Worm (Caenorhabditis elegans) whole organism, early embryonic: ENCODE results near the gene aps-2.
A peak's percentile ranks its signal among the peaks of the same experiment; 100 is the strongest.

Experiments used
- B0310.2 ChIP-seq: sonication (generic microtip); optimal IDR thresholded peaks from 2 replicates; lab custom pipeline; 2016; ENCODE audit warnings: mild to moderate bottlenecking, missing genetic modification characterization, missing compliant biosample characterization
- F13C5.2 ChIP-seq: sonication (generic microtip); optimal IDR thresholded peaks from 2 replicates; lab custom pipeline; 2017; ENCODE audit warnings: mild to moderate bottlenecking, missing genetic modification characterization, inconsistent platforms, missing compliant biosample characterization
- aly-1 ChIP-seq: sonication (generic microtip); optimal IDR thresholded peaks from 2 replicates; lab custom pipeline; 2016; ENCODE audit warnings: missing genetic modification characterization, missing compliant biosample characterization
- ama-1 ChIP-seq: fragments of 150-350 bp; optimal IDR thresholded peaks from 2 replicates; lab custom pipeline; 2014
- ceh-13 ChIP-seq: fragments of 200-800 bp; sonication (Bioruptor generic); optimal IDR thresholded peaks from 2 replicates; lab custom pipeline; 2018; ENCODE audit warnings: mild to moderate bottlenecking, missing genetic modification characterization, missing compliant biosample characterization
- ceh-36 ChIP-seq: sonication (generic microtip); optimal IDR thresholded peaks from 2 replicates; lab custom pipeline; 2016; ENCODE audit warnings: missing genetic modification characterization, inconsistent platforms, missing compliant biosample characterization
- ets-7 ChIP-seq: sonication (generic microtip); optimal IDR thresholded peaks from 2 replicates; lab custom pipeline; 2016; ENCODE audit warnings: missing genotype, missing genetic modification characterization, missing compliant biosample characterization
- flt-1 ChIP-seq: fragments of 200-800 bp; sonication (Bioruptor generic); IDR thresholded peaks from 2 replicates; pipeline ENCODE4 v1.3.6; 2022; ENCODE audit warnings: missing genetic modification characterization, missing compliant biosample characterization
- hmbx-1 ChIP-seq: sonication (generic microtip); optimal IDR thresholded peaks from 2 replicates; lab custom pipeline; 2016; ENCODE audit warnings: mild to moderate bottlenecking, missing genetic modification characterization, missing compliant biosample characterization
- hmg-4 ChIP-seq: fragments of 200-800 bp; sonication (Bioruptor generic); optimal IDR thresholded peaks from 2 replicates; lab custom pipeline; 2018; ENCODE audit warnings: mild to moderate bottlenecking, missing genetic modification characterization, missing compliant biosample characterization
- hnd-1 ChIP-seq: sonication (generic microtip); optimal IDR thresholded peaks from 2 replicates; lab custom pipeline; 2016; ENCODE audit warnings: missing genetic modification characterization, missing compliant biosample characterization
- pes-1 ChIP-seq: fragments of 200-800 bp; sonication (Bioruptor generic); IDR thresholded peaks from 2 replicates; pipeline ENCODE4 v1.3.6; 2022; ENCODE audit warnings: missing genetic modification reagents, missing genetic modification characterization, missing compliant biosample characterization
- scrt-1 ChIP-seq: fragments of 200-800 bp; sonication (Bioruptor generic); IDR thresholded peaks from 2 replicates; pipeline ENCODE4 v1.3.6; 2022; ENCODE audit warnings: missing genetic modification characterization, missing compliant biosample characterization
- sea-1 ChIP-seq: fragments of 200-800 bp; sonication (Bioruptor generic); conservative IDR thresholded peaks from 2 replicates; pipeline ENCODE4 v1.3.6; 2022; ENCODE audit warnings: missing genetic modification characterization, missing compliant biosample characterization
- tbx-11 ChIP-seq: fragments of 200-800 bp; sonication (Bioruptor generic); IDR thresholded peaks from 2 replicates; pipeline ENCODE4 v1.3.6; 2022; ENCODE audit warnings: missing genetic modification characterization, missing compliant biosample characterization
- tbx-37 ChIP-seq: fragments of 200-800 bp; sonication (Bioruptor generic); conservative IDR thresholded peaks from 2 replicates; pipeline ENCODE4 v1.3.6; 2022; ENCODE audit warnings: missing genetic modification reagents, missing genetic modification characterization, missing compliant biosample characterization
- tra-4 ChIP-seq: sonication (generic microtip); optimal IDR thresholded peaks from 2 replicates; lab custom pipeline; 2017; ENCODE audit warnings: missing genetic modification characterization, missing compliant biosample characterization

aps-2 gene

ce11 chrX:4448283-4448682 is 9.8 kb upstream of the aps-2 start, which contains the start of gene mltn-13:
mltn-13 (minus strand) TSS chrX:4448383.
- TF ChIP-seq aly-1 (tag; lab: Kevin White, UChicago) (no peak), hnd-1 (tag; lab: Kevin White, UChicago) (no peak), B0310.2 (no peak), flt-1 (GFP tag; lab: Robert Waterston, UW) (no peak), scrt-1 (GFP tag; lab: Robert Waterston, UW) (no peak), pes-1 (GFP tag; lab: Robert Waterston, UW) (no peak), ceh-13 (GFP tag; lab: Kevin White, UChicago) (no peak), hmbx-1 (no peak), tra-4 (tag; lab: Kevin White, UChicago) (no peak), tbx-11 (no peak), ama-1 (lab: Kevin White, UChicago) (no peak), sea-1 (GFP tag; lab: Robert Waterston, UW) (no peak), ceh-36 (no peak), tbx-37 (GFP tag; lab: Robert Waterston, UW) (no peak)

ce11 chrX:4451936-4452335 is 6.1 kb upstream of the aps-2 start:
- no peak for TF ChIP-seq tbx-37 (GFP tag; lab: Robert Waterston, UW)
- TF ChIP-seq ceh-13 (GFP tag; lab: Kevin White, UChicago), result no peak
- TF ChIP-seq hmbx-1, result no peak
- no peak for TF ChIP-seq flt-1 (GFP tag; lab: Robert Waterston, UW)

- TF ChIP-seq F13C5.2 (tag; lab: Kevin White, UChicago), result no peak
Observed at ce11 chrX:4453101-4453500, 5.0 kb upstream of the aps-2 start.

- no peak for TF ChIP-seq scrt-1 (GFP tag; lab: Robert Waterston, UW)
- TF ChIP-seq hmg-4 (GFP tag; lab: Kevin White, UChicago), result no peak
- no peak for TF ChIP-seq pes-1 (GFP tag; lab: Robert Waterston, UW)
- TF ChIP-seq flt-1 (GFP tag; lab: Robert Waterston, UW), result no peak
- no peak for TF ChIP-seq hnd-1 (tag; lab: Kevin White, UChicago)
- no peak for TF ChIP-seq tra-4 (tag; lab: Kevin White, UChicago)
- TF ChIP-seq hmbx-1, result no peak
Observed at ce11 chrX:4453820-4454219, 4.3 kb upstream of the aps-2 start, which contains the start of gene F02E8.4. F02E8.4 (plus strand) TSS chrX:4454120.

ce11 chrX:4462390-4462789 is 4.3 kb downstream of the aps-2 start, which contains the start of gene atg-16.1:
atg-16.1 (minus strand) TSS chrX:4462465.
- TF ChIP-seq tbx-11 (no peak), ets-7 (tag; lab: Kevin White, UChicago) (no peak), tra-4 (tag; lab: Kevin White, UChicago) (no peak), ceh-36 (no peak), ceh-13 (GFP tag; lab: Kevin White, UChicago) (no peak), hnd-1 (tag; lab: Kevin White, UChicago) (no peak), F13C5.2 (tag; lab: Kevin White, UChicago) (peak; percentile 4), sea-1 (GFP tag; lab: Robert Waterston, UW) (no peak), flt-1 (GFP tag; lab: Robert Waterston, UW) (no peak)

- TF ChIP-seq tbx-11 (no peak), scrt-1 (GFP tag; lab: Robert Waterston, UW) (no peak), tbx-37 (GFP tag; lab: Robert Waterston, UW) (no peak), ets-7 (tag; lab: Kevin White, UChicago) (no peak), tra-4 (tag; lab: Kevin White, UChicago) (no peak), pes-1 (GFP tag; lab: Robert Waterston, UW) (no peak), ama-1 (lab: Kevin White, UChicago) (no peak), sea-1 (GFP tag; lab: Robert Waterston, UW) (no peak), hnd-1 (tag; lab: Kevin White, UChicago) (no peak), ceh-36 (no peak), hmbx-1 (no peak), F13C5.2 (tag; lab: Kevin White, UChicago) (no peak), aly-1 (tag; lab: Kevin White, UChicago) (no peak), ceh-13 (GFP tag; lab: Kevin White, UChicago) (no peak)
Observed at ce11 chrX:4464367-4464766, 6.3 kb downstream of the aps-2 start.

ce11 chrX:4466218-4466617 is 8.1 kb downstream of the aps-2 start, which contains the start of gene nmur-3:
nmur-3 (plus strand) TSS chrX:4466518.
- TF ChIP-seq aly-1 (tag; lab: Kevin White, UChicago) (no peak), F13C5.2 (tag; lab: Kevin White, UChicago) (no peak), hmg-4 (GFP tag; lab: Kevin White, UChicago) (no peak), hmbx-1 (no peak), pes-1 (GFP tag; lab: Robert Waterston, UW) (no peak), tra-4 (tag; lab: Kevin White, UChicago) (no peak), ama-1 (lab: Kevin White, UChicago) (no peak), ceh-36 (no peak), flt-1 (GFP tag; lab: Robert Waterston, UW) (no peak), B0310.2 (no peak), ceh-13 (GFP tag; lab: Kevin White, UChicago) (no peak), tbx-11 (no peak), hnd-1 (tag; lab: Kevin White, UChicago) (no peak), sea-1 (GFP tag; lab: Robert Waterston, UW) (no peak), ets-7 (tag; lab: Kevin White, UChicago) (no peak), scrt-1 (GFP tag; lab: Robert Waterston, UW) (no peak), tbx-37 (GFP tag; lab: Robert Waterston, UW) (no peak)

ce11 chrX:4469297-4469816 is 11.3 kb downstream of the aps-2 start, which contains the start of gene asb-2:
asb-2 (plus strand) TSS chrX:4469766.
- TF ChIP-seq tbx-11, result no peak
- peak; percentile 42 for TF ChIP-seq F13C5.2 (tag; lab: Kevin White, UChicago)
